Worm (Caenorhabditis elegans) whole organism, midembryonic: ENCODE measurements around the gene seb-3.

Experiments
- T22C8.4 ChIP-seq: fragments of 200-800 bp; sonication (Bioruptor generic); IDR thresholded peaks from 2 replicates; pipeline ENCODE4 v1.3.6; 2022; ENCODE audit warnings: missing genetic modification characterization, missing compliant biosample characterization
- cog-1 ChIP-seq: sonication (generic microtip); optimal IDR thresholded peaks from 2 replicates; lab custom pipeline; 2016; ENCODE audit warnings: missing genetic modification characterization, missing compliant biosample characterization
- flt-1 ChIP-seq: fragments of 200-800 bp; sonication (Bioruptor generic); IDR thresholded peaks from 2 replicates; pipeline ENCODE4 v1.3.6; 2022; ENCODE audit warnings: missing genetic modification characterization, missing compliant biosample characterization
- klf-2 ChIP-seq: fragments of 200-800 bp; sonication (Bioruptor generic); conservative IDR thresholded peaks from 2 replicates; pipeline ENCODE4 v1.3.6; 2022; ENCODE audit warnings: missing genetic modification reagents, missing genetic modification characterization, missing compliant biosample characterization
- ref-1 ChIP-seq: fragments of 200-800 bp; sonication (Bioruptor generic); conservative IDR thresholded peaks from 2 replicates; pipeline ENCODE4 v1.3.6; 2022; ENCODE audit warnings: missing genetic modification reagents, missing genetic modification characterization, missing compliant biosample characterization
- tab-1 ChIP-seq: fragments of 200-800 bp; sonication (Bioruptor generic); IDR thresholded peaks from 2 replicates; pipeline ENCODE4 v1.3.6; 2022; ENCODE audit warnings: missing genetic modification characterization, missing compliant biosample characterization
- ztf-23 ChIP-seq: fragments of 200-800 bp; sonication (Bioruptor generic); IDR thresholded peaks from 2 replicates; pipeline ENCODE4 v1.3.6; 2022; ENCODE audit warnings: missing genetic modification reagents, missing genetic modification characterization, missing compliant biosample characterization

ce11 chrX:15047541-15047940 lies 21.4 kb downstream of the seb-3 start:
- TF ChIP-seq flt-1 (GFP tag; lab: Robert Waterston, UW) (no peak), ztf-23 (GFP tag; lab: Robert Waterston, UW) (no peak), T22C8.4 (GFP tag; lab: Robert Waterston, UW) (no peak), tab-1 (GFP tag; lab: Robert Waterston, UW) (no peak), ref-1 (GFP tag; lab: Robert Waterston, UW) (no peak), cog-1 (tag; lab: Kevin White, UChicago) (no peak), klf-2 (GFP tag; lab: Robert Waterston, UW) (no peak)
